Fruit fly (Drosophila melanogaster): ENCODE results near the gene Brd.

dm6 chr3L:14986340-14986916 lies 14.0 kb downstream of the Brd start:
- TF ChIP-seq insv (optimal IDR thresholded peaks at IDR 0.05) (no peak), psq (optimal IDR thresholded peaks at IDR 0.05) (no peak), ttk (optimal IDR thresholded peaks at IDR 0.05) (no peak), Sin3A (optimal IDR thresholded peaks at IDR 0.05) (no peak), h (optimal IDR thresholded peaks at IDR 0.05) (no peak), Myc (optimal IDR thresholded peaks at IDR 0.05) (no peak)

Data from Kc167 (cell line).